Worm (Caenorhabditis elegans) whole organism, dauer: ENCODE measurements around the gene gem-1.

ENCODE experiments used
- unc-62 ChIP-seq: sonication (generic microtip); optimal IDR thresholded peaks from 2 replicates; lab custom pipeline; 2017; ENCODE audit warnings: missing biosample characterization, missing genetic modification reagents, missing genetic modification characterization

The gem-1 gene

ce11 chrX:13350804-13351747, 25.7 kb downstream of the gem-1 start, which contains the start of gene mxl-3:
Gene mxl-3, minus strand, starts transcription at chrX:13350804.
- no peak for TF ChIP-seq unc-62 (GFP tag; lab: Kevin White, UChicago)

DNA sequence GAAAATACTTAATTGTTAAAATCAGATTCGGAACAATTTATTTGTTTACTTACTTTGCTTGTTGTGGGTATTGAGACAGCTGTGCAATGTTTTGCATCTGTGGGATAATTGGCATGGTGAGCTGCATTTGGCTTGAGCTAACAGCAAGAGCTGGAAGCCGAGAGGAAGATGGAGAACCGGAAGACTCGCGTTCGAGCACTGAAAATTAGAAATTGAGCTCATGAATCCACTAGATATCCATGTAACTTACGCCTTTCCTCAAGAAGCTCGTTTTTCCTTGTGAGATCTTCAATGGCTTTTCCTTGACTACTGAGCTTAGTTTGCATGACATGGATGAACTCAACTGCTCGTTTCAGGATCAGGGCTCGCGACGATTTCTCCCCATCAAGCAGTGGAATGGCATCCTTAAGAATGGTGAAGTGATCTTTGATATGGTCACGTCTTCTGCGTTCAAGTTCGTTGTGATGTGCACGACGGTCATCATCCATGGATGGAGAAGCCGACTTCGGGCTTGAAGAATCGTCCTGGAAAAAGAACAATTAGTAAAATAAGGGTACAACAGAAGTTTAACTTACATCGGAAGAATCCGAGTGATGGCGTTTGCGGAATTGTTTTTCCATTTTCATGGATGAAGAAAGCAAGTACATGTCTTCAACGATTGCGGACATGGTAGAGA, 26.5 kb downstream of the gem-1 start:
- no peak for TF ChIP-seq unc-62 (GFP tag; lab: Kevin White, UChicago)

- TF ChIP-seq unc-62 (GFP tag; lab: Kevin White, UChicago), result no peak
Measured at ce11 chrX:13349230-13350122, 27.3 kb downstream of the gem-1 start.

- no peak for TF ChIP-seq unc-62 (GFP tag; lab: Kevin White, UChicago)
Measured at ce11 chrX:13348417-13348816, 28.4 kb downstream of the gem-1 start.

- TF ChIP-seq unc-62 (GFP tag; lab: Kevin White, UChicago), result no peak
Measured at ce11 chrX:13347251-13347650, 29.5 kb downstream of the gem-1 start.

- no peak for TF ChIP-seq unc-62 (GFP tag; lab: Kevin White, UChicago)
Measured at ce11 chrX:13341853-13342252, 34.9 kb downstream of the gem-1 start.

DNA sequence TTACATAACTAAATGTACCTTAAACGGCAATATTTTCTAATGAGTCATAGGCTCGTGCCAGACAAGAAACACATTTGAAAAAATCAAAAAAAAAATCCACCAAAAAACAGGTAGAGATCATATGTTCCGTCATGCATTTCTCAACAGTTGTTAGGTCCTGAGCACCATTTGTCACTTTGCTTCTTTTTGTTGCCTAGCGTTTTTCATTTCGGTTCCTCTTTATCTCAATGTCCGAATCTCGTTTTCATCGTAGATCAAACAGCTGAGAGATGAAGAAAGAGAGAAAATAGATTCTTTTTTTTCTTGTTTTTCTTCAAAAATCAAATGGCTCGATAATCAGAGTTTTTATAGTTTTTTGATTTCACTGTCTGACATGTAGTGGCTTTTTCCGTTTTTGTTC, 35.8 kb downstream of the gem-1 start:
- no peak for TF ChIP-seq unc-62 (GFP tag; lab: Kevin White, UChicago)

DNA sequence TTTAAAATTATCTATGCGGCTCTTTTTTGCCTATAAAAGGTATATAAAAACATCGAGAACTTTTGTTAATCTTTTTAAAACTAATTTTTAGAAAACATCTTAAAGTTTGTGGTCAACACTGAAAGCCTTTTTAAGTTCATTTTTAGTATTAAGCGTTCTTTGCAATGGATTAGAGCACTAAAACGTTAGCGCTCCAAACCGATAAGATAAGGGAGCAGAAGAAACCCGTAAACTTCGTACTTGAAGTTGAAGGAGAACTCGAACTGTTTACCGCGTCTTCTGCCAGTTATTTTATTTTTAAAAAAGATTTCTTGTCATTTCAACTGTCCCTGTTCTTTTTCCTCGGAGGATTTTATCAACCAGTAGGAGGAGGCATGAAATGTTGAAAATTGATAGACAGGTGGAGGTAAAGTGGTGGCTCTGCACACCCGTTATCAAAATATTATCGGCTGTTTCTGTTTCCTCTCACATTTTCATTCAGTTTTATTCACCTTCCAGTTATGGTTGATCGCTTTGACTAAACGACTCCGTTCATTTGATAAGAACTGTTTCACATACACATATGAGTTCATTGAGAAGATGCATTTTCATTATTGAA, 37.7 kb downstream of the gem-1 start:
- TF ChIP-seq unc-62 (GFP tag; lab: Kevin White, UChicago), result no peak

DNA sequence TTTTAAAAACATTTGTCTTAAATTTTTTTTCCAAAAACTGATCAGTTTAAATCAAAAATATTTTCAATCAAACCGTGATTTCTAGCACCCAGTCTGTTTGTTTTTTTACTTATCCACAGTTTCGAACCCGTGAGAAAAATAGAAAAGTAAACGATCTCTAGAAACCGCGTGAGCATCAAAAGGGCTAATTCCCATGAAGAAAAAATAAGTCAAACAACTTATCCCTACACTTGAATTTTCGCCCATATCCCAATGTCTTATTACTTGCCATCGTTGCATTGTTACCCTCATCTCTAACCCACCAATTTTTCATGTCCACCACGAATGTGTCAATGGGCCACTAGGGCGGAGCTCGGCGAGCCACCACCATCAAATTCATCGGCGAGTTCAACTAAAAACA, 39.1 kb downstream of the gem-1 start, which contains the start of gene ptr-24:
ptr-24 (plus strand) TSS at position 301 of the 400 bp plus-strand sequence.
- TF ChIP-seq unc-62 (GFP tag; lab: Kevin White, UChicago), result no peak

DNA sequence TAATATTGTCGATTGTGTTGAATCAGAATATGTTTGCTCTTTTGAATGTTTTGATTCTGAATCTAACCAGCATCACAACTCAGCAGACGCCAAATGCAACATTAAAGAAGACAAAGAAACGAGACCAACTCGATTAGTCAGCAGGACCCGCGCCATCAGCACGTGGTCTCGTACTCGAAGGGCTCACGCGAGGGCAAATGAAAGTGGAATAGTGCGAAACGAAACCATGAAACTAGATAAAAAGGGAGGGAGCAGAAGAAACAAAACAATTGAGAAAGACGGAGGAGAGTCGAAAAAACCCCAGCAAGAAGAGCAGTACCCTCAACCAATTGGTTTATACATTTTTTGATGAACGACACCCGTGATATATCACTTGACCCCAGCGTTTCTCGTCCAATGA, 39.8 kb downstream of the gem-1 start:
- TF ChIP-seq unc-62 (GFP tag; lab: Kevin White, UChicago), result no peak

ce11 chrX:13333835-13334234, 43.0 kb downstream of the gem-1 start, which contains the start of gene F46G10.4:
Gene F46G10.4, plus strand, starts transcription at chrX:13334046.
- no peak for TF ChIP-seq unc-62 (GFP tag; lab: Kevin White, UChicago)

ce11 chrX:13331386-13331785, 45.4 kb downstream of the gem-1 start, which contains the start of gene sir-2.3:
Gene sir-2.3, plus strand, starts transcription at chrX:13331686.
- no peak for TF ChIP-seq unc-62 (GFP tag; lab: Kevin White, UChicago)

ce11 chrX:13328868-13329267, 47.9 kb downstream of the gem-1 start:
- no peak for TF ChIP-seq unc-62 (GFP tag; lab: Kevin White, UChicago)

DNA sequence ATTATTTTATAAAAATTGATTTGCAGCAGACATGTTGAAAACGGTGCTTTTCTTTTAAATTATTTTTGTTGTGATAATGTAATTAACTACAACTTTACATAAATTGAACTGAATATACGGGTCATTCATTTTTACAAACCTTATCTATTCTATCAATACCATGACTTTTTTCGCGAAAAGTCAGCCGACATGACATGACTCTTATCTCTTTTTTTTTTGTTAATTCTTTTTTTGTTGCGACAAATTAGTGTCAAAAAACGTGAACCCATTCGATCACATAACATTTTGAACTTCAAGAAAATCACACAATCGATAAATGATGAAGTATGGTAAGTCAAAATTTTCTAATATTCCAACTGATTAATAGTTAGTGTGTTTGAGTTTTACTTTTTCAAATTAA, 48.8 kb downstream of the gem-1 start, which contains the start of gene sir-2.2:
sir-2.2 (plus strand) TSS at position 34 of the 400 bp plus-strand sequence.
- TF ChIP-seq unc-62 (GFP tag; lab: Kevin White, UChicago), result no peak

- no peak for TF ChIP-seq unc-62 (GFP tag; lab: Kevin White, UChicago)
Measured at ce11 chrX:13325039-13325438, 51.8 kb downstream of the gem-1 start.
